Worm (Caenorhabditis elegans) whole organism, L2 larva: ENCODE measurements around the gene ZK666.11.
"Not testable (repeated sequence)": the region's sequence is repeated elsewhere in the genome, so short reads cannot be mapped to it uniquely, and the experiment has no call there.

Experiments used
- C34F6.9 ChIP-seq: fragments of 150-350 bp; optimal IDR thresholded peaks from 2 replicates; lab custom pipeline; 2014; ENCODE audit warnings: missing biosample characterization, missing genetic modification characterization
- F13H6.1 ChIP-seq: sonication (generic microtip); optimal IDR thresholded peaks from 2 replicates; lab custom pipeline; 2016; ENCODE audit warnings: missing genetic modification characterization, missing compliant biosample characterization
- Y55F3AM.14 ChIP-seq: fragments of 200-800 bp; sonication (Bioruptor generic); optimal IDR thresholded peaks from 2 replicates; lab custom pipeline; 2018; ENCODE audit warnings: mild to moderate bottlenecking, missing genetic modification characterization, missing compliant biosample characterization
- alr-1 ChIP-seq: fragments of 150-350 bp; optimal IDR thresholded peaks from 2 replicates; lab custom pipeline; 2014; ENCODE audit warnings: missing biosample characterization, missing genetic modification characterization
- aly-2 ChIP-seq: fragments of 150-350 bp; optimal IDR thresholded peaks from 2 replicates; lab custom pipeline; 2014; ENCODE audit warnings: missing biosample characterization, missing genetic modification characterization
- ama-1 ChIP-seq: fragments of 150-350 bp; optimal IDR thresholded peaks from 2 replicates; lab custom pipeline; 2018; ENCODE audit warnings: inconsistent platforms
- blmp-1 ChIP-seq: sonication (generic microtip); optimal IDR thresholded peaks from 2 replicates; lab custom pipeline; 2017; ENCODE audit warnings: missing genetic modification characterization, mild to moderate bottlenecking, missing compliant biosample characterization, antibody characterized with exemption, moderate library complexity; ENCODE audit not compliant: insufficient read depth
- ceh-16 ChIP-seq: fragments of 150-350 bp; optimal IDR thresholded peaks from 2 replicates; lab custom pipeline; 2014; ENCODE audit warnings: missing biosample characterization, missing genetic modification characterization
- egl-27 ChIP-seq: sonication (generic microtip); optimal IDR thresholded peaks from 3 replicates; lab custom pipeline; 2017; ENCODE audit warnings: missing biosample characterization, missing genetic modification reagents, missing genetic modification characterization
- elt-3 ChIP-seq: sonication (generic microtip); optimal IDR thresholded peaks from 2 replicates; lab custom pipeline; 2017; ENCODE audit warnings: missing biosample characterization, missing genetic modification characterization
- fos-1 ChIP-seq: fragments of 150-350 bp; optimal IDR thresholded peaks from 2 replicates; lab custom pipeline; 2014; ENCODE audit warnings: missing biosample characterization, missing genetic modification characterization
- gmeb-1 ChIP-seq: fragments of 150-350 bp; optimal IDR thresholded peaks from 2 replicates; lab custom pipeline; 2014; ENCODE audit warnings: missing biosample characterization, missing genetic modification characterization
- lin-11 ChIP-seq: fragments of 150-350 bp; sonication (generic microtip); optimal IDR thresholded peaks from 2 replicates; lab custom pipeline; 2014; ENCODE audit warnings: missing biosample characterization, missing genetic modification characterization, inconsistent platforms, mixed read lengths
- lin-39 ChIP-seq: fragments of 150-350 bp; optimal IDR thresholded peaks from 2 replicates; lab custom pipeline; 2014; ENCODE audit warnings: missing biosample characterization, missing genetic modification reagents, missing genetic modification characterization
- lsy-2 ChIP-seq, 2 experiments: fragments of 150-350 bp in 1 of 2; sonication (generic microtip) in 1 of 2; optimal IDR thresholded peaks; 2 replicates each; lab custom pipeline; 2014 to 2017; ENCODE audit warnings: missing biosample characterization in 2 of 2, missing genetic modification characterization in 2 of 2
- mab-5 ChIP-seq: fragments of 150-350 bp; optimal IDR thresholded peaks from 2 replicates; lab custom pipeline; 2014; ENCODE audit warnings: missing biosample characterization, missing genetic modification characterization
- mbf-1 ChIP-seq: sonication (generic microtip); optimal IDR thresholded peaks from 2 replicates; lab custom pipeline; 2017; ENCODE audit warnings: missing biosample characterization, missing genetic modification characterization
- mdl-1 ChIP-seq, 2 experiments: fragments of 150-350 bp in 1 of 2; sonication (generic microtip) in 1 of 2; optimal IDR thresholded peaks; 2 replicates each; lab custom pipeline; 2017; ENCODE audit warnings: missing biosample characterization in 2 of 2, missing genetic modification characterization in 2 of 2
- nhr-11 ChIP-seq: fragments of 150-350 bp; optimal IDR thresholded peaks from 2 replicates; lab custom pipeline; 2014; ENCODE audit warnings: missing biosample characterization, missing genetic modification characterization
- nhr-12 ChIP-seq: fragments of 150-350 bp; optimal IDR thresholded peaks from 2 replicates; lab custom pipeline; 2014; ENCODE audit warnings: missing biosample characterization, missing genetic modification characterization
- nhr-129 ChIP-seq: fragments of 150-350 bp; optimal IDR thresholded peaks from 2 replicates; lab custom pipeline; 2014; ENCODE audit warnings: missing biosample characterization, missing genetic modification characterization
- nhr-21 ChIP-seq: fragments of 150-350 bp; optimal IDR thresholded peaks from 2 replicates; lab custom pipeline; 2014; ENCODE audit warnings: missing biosample characterization, missing genetic modification characterization
- nhr-6 ChIP-seq: fragments of 150-350 bp; optimal IDR thresholded peaks from 2 replicates; lab custom pipeline; 2014; ENCODE audit warnings: missing biosample characterization, missing genetic modification characterization
- nhr-77 ChIP-seq: fragments of 150-350 bp; optimal IDR thresholded peaks from 2 replicates; lab custom pipeline; 2014; ENCODE audit warnings: missing biosample characterization, missing genetic modification characterization
- peb-1 ChIP-seq: fragments of 150-350 bp; optimal IDR thresholded peaks from 2 replicates; lab custom pipeline; 2014; ENCODE audit warnings: missing biosample characterization, missing genetic modification characterization
- sem-4 ChIP-seq: fragments of 150-350 bp; optimal IDR thresholded peaks from 2 replicates; lab custom pipeline; 2014; ENCODE audit warnings: missing biosample characterization, missing genetic modification reagents, missing genetic modification characterization
- skn-1 ChIP-seq: sonication (generic microtip); optimal IDR thresholded peaks from 2 replicates; lab custom pipeline; 2017; ENCODE audit warnings: missing biosample characterization, missing genetic modification characterization
- sma-3 ChIP-seq: sonication (generic microtip); optimal IDR thresholded peaks from 2 replicates; lab custom pipeline; 2016; ENCODE audit warnings: missing genetic modification reagents, missing genetic modification characterization, missing compliant biosample characterization
- sma-9 ChIP-seq, 2 experiments: fragments of 150-350 bp in 1 of 2; sonication (generic microtip) in 1 of 2; optimal IDR thresholded peaks; 2 replicates each; lab custom pipeline; 2014 to 2016; ENCODE audit warnings: missing genetic modification characterization in 2 of 2, mild to moderate bottlenecking in 1 of 2, missing biosample characterization in 1 of 2, missing compliant biosample characterization in 1 of 2, missing genetic modification reagents in 1 of 2, moderate library complexity in 1 of 2
- unc-39 ChIP-seq: fragments of 150-350 bp; optimal IDR thresholded peaks from 2 replicates; lab custom pipeline; 2014; ENCODE audit warnings: missing biosample characterization, missing genetic modification characterization
- unc-55 ChIP-seq: fragments of 150-350 bp; sonication (generic microtip); optimal IDR thresholded peaks from 3 replicates; lab custom pipeline; 2014; ENCODE audit warnings: missing biosample characterization, missing genetic modification reagents, missing genetic modification characterization
- unc-62 ChIP-seq: fragments of 150-350 bp; optimal IDR thresholded peaks from 2 replicates; lab custom pipeline; 2014; ENCODE audit warnings: missing biosample characterization, missing genetic modification reagents, missing genetic modification characterization
- zag-1 ChIP-seq: fragments of 150-350 bp; optimal IDR thresholded peaks from 2 replicates; lab custom pipeline; 2014; ENCODE audit warnings: missing biosample characterization, missing genetic modification characterization
- ztf-1 ChIP-seq: fragments of 200-800 bp; sonication (Bioruptor generic); conservative IDR thresholded peaks from 2 replicates; pipeline ENCODE4 v1.3.6; 2022; ENCODE audit warnings: missing genetic modification characterization, missing compliant biosample characterization
- ztf-4 ChIP-seq: fragments of 150-350 bp; optimal IDR thresholded peaks from 2 replicates; lab custom pipeline; 2014; ENCODE audit warnings: missing biosample characterization, missing genetic modification characterization

The ZK666.11 gene

DNA sequence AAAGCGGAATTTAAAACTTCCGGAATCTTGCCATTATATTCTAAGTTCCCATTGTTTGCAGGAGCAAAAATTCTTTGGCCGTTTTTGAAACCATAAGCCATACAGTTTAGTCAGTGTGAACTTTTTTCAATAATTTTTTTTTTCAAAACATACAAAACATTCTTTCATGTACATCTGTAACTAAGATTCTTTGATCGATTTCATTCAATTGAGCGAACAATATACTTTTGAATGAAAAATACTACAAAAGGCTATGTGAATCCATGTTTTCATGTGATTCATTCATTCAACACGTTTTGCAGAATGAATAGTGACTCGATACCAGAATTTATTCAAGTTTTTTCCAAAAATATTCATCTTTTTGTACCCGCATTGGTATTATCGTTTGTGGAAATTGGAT lies 4.4 kb downstream of the ZK666.11 start, which contains the start of gene ZK666.15:
ZK666.15 (plus strand) TSS at position 301 of the 400 bp plus-strand sequence.
- TF ChIP-seq ama-1 (no peak), lin-39 (tag; lab: Kevin White, UChicago) (no peak), nhr-77 (no peak), ztf-1 (GFP tag; lab: Robert Waterston, UW) (no peak), unc-39 (tag; lab: Kevin White, UChicago) (no peak), sma-3 (GFP tag; lab: Kevin White, UChicago) (no peak), elt-3 (tag; lab: Kevin White, UChicago) (no peak), egl-27 (tag; lab: Kevin White, UChicago) (no peak), lsy-2 (tag; optimal IDR thresholded peaks at IDR 0.05; lab: Kevin White, UChicago) (no peak), nhr-11 (tag; lab: Kevin White, UChicago) (no peak), nhr-6 (tag; lab: Kevin White, UChicago) (no peak), mab-5 (tag; lab: Kevin White, UChicago) (no peak), unc-55 (no peak), sem-4 (tag; lab: Kevin White, UChicago) (no peak), ceh-16 (tag; lab: Kevin White, UChicago) (no peak), nhr-12 (tag; lab: Kevin White, UChicago) (no peak), gmeb-1 (tag; lab: Kevin White, UChicago) (no peak), F13H6.1 (no peak), aly-2 (tag; lab: Kevin White, UChicago) (no peak)

DNA sequence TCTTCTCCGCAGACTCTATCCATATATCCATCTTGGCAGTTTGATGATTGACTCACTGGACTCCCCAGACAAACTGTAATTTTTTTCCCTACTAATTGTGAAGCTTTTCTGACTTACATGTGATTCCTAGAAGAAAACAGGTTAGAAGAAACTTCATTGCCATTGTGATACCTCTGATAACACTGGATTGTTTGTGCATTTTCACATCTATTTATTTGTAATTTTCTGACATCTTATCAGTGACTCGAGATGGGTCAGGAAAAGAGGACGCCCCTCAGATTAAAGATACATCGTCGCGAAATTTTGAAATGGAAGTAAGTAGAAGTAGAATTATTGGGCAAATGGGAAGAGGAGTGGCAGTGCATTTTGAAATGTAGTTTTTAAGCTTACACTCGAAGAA lies 8.0 kb downstream of the ZK666.11 start, which contains the start of gene clec-61:
clec-61 (minus strand) TSS at position 209 of the 400 bp plus-strand sequence.
- TF ChIP-seq Y55F3AM.14 (GFP tag; lab: Kevin White, UChicago) (no peak), sma-9 (GFP tag; optimal IDR thresholded peaks at IDR 0.05; lab: Kevin White, UChicago) (no peak), sma-9 (tag; optimal IDR thresholded peaks at IDR 0.05; lab: Kevin White, UChicago) (no peak), blmp-1 (no peak), nhr-21 (tag; lab: Kevin White, UChicago) (no peak), C34F6.9 (tag; lab: Kevin White, UChicago) (no peak), lin-11 (no peak), skn-1 (tag; lab: Kevin White, UChicago) (no peak), fos-1 (tag; lab: Kevin White, UChicago) (no peak)

DNA sequence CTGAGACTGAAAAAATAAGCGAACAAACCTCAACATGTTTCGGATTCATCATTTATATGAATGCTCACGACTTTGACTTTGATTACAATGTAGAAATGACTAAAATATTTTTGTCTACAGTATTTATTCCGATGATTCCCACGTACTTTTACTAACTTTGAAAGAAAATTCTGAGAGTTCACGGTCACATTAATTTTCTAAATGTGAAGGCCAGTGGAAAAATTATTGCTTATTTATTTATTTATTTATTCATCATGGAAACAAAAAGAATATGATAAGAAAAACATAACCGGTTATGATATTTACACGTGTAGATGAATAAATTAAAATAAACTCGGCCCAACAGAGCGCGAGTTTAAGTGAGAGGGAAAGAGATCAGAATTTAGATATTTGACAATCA lies 10.7 kb downstream of the ZK666.11 start, which contains the start of gene ZK666.8:
ZK666.8 (minus strand) TSS at position 101 of the 400 bp plus-strand sequence.
- not testable (repeated sequence) for TF ChIP-seq nhr-12 (tag; lab: Kevin White, UChicago); blmp-1; zag-1 (tag; lab: Kevin White, UChicago)

DNA sequence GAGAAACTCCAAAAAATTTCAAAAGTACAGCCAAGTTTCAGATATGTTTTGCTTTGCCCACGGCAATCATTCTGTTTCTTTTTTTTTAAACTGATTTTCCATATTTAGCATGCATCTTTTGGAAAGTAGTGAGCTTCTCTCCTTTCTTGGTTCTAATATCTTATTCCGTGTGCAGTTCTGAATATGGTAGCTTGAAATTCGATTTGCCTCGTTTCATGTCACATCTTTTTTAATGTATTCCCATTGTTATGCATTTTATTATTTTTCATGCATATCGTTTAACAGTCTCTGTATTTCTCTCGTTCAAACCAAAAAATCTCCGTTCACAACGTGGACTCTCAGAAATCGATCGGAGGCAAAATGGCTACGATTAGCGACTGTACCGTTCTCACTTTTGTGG lies 12.1 kb downstream of the ZK666.11 start, which contains the start of gene ZK666.14:
ZK666.14 (plus strand) TSS at position 301 of the 400 bp plus-strand sequence.
- no peak for TF ChIP-seq mbf-1 (tag; lab: Kevin White, UChicago)
- no peak for TF ChIP-seq nhr-129 (tag; lab: Kevin White, UChicago)
- TF ChIP-seq egl-27 (tag; lab: Kevin White, UChicago), result no peak
- TF ChIP-seq ztf-4 (tag; lab: Kevin White, UChicago), result no peak
- TF ChIP-seq sem-4 (tag; lab: Kevin White, UChicago), result no peak
- no peak for TF ChIP-seq ztf-1 (GFP tag; lab: Robert Waterston, UW)
- TF ChIP-seq unc-55, result no peak
- TF ChIP-seq unc-62 (GFP tag; lab: Kevin White, UChicago), result no peak
- no peak for TF ChIP-seq zag-1 (tag; lab: Kevin White, UChicago)
- no peak for TF ChIP-seq nhr-77
- TF ChIP-seq lin-11, result no peak
- TF ChIP-seq peb-1 (tag; lab: Kevin White, UChicago), result no peak
- TF ChIP-seq nhr-12 (tag; lab: Kevin White, UChicago), result no peak
- no peak for TF ChIP-seq alr-1 (tag; lab: Kevin White, UChicago)
- no peak for TF ChIP-seq mdl-1 (tag; optimal IDR thresholded peaks at IDR 0.05; lab: Kevin White, UChicago)
